Worm (Caenorhabditis elegans) whole organism, midembryonic: ENCODE measurements around the gene F42E11.3.

Experiments
- flt-1 ChIP-seq: fragments of 200-800 bp; sonication (Bioruptor generic); IDR thresholded peaks from 2 replicates; pipeline ENCODE4 v1.3.6; 2022; ENCODE audit warnings: missing genetic modification characterization, missing compliant biosample characterization
- med-1 ChIP-seq: sonication (generic microtip); optimal IDR thresholded peaks from 2 replicates; lab custom pipeline; 2017; ENCODE audit warnings: missing genetic modification characterization, mild to moderate bottlenecking, missing compliant biosample characterization, antibody characterized with exemption, missing genetic modification reagents; ENCODE audit not compliant: insufficient read depth

ce11 chrX:11419988-11420387 lies 44.6 kb upstream of the F42E11.3 start, which contains the start of gene F46C3.6:
- no peak for TF ChIP-seq med-1 (GFP tag; lab: Kevin White, UChicago)
- TF ChIP-seq flt-1 (GFP tag; lab: Robert Waterston, UW): no peak
